Fruit fly (Drosophila melanogaster) whole organism, embryonic: ENCODE measurements around the gene CG13928.

Experiments
- Atf3 ChIP-seq: fragments of 200-800 bp; sonication (Bioruptor generic); optimal IDR thresholded peaks from 3 replicates; lab custom pipeline; 2016; ENCODE audit warnings: missing biosample characterization, missing genetic modification characterization
- Blimp-1 ChIP-seq: fragments of 200-800 bp; sonication (Bioruptor generic); optimal IDR thresholded peaks from 3 replicates; lab custom pipeline; 2018; ENCODE audit warnings: missing biosample characterization, missing genetic modification characterization, mild to moderate bottlenecking, moderate library complexity, missing genetic modification reagents
- CG10543 ChIP-seq: fragments of 200-800 bp; sonication (Bioruptor generic); optimal IDR thresholded peaks from 3 replicates; lab custom pipeline; 2017; ENCODE audit warnings: missing biosample characterization, mild to moderate bottlenecking, missing genetic modification characterization, moderate library complexity
- CG10979 ChIP-seq: fragments of 200-800 bp; sonication (Bioruptor generic); optimal IDR thresholded peaks from 2 replicates; lab custom pipeline; 2018; ENCODE audit warnings: missing biosample characterization, mild to moderate bottlenecking, missing genetic modification characterization, moderate library complexity
- CG13287 ChIP-seq: fragments of 200-800 bp; sonication (Bioruptor generic); IDR thresholded peaks from 2 replicates; pipeline ENCODE4 v1.3.6; 2022; ENCODE audit warnings: missing biosample characterization, missing genetic modification characterization; ENCODE audit not compliant: partially characterized antibody
- CG1647 ChIP-seq: fragments of 200-800 bp; sonication (Bioruptor generic); optimal IDR thresholded peaks from 3 replicates; lab custom pipeline; 2016; ENCODE audit warnings: missing biosample characterization, missing genetic modification characterization
- CG16863 ChIP-seq: fragments of 200-800 bp; sonication (Bioruptor generic); optimal IDR thresholded peaks from 3 replicates; lab custom pipeline; 2016; ENCODE audit warnings: missing biosample characterization, missing genetic modification characterization
- CG2875 ChIP-seq: fragments of 200-800 bp; sonication (Bioruptor generic); optimal IDR thresholded peaks from 2 replicates; lab custom pipeline; 2017; ENCODE audit warnings: missing biosample characterization, mild to moderate bottlenecking, missing genetic modification characterization, missing genetic modification reagents
- CG31224 ChIP-seq: fragments of 200-800 bp; sonication (Bioruptor generic); IDR thresholded peaks from 2 replicates; pipeline ENCODE4 v1.3.6; 2022; ENCODE audit warnings: missing biosample characterization, missing genetic modification characterization
- CG34224 ChIP-seq: fragments of 200-800 bp; sonication (Bioruptor generic); IDR thresholded peaks from 3 replicates; pipeline ENCODE4 v1.3.6; 2022; ENCODE audit warnings: missing biosample characterization, missing genetic modification characterization; ENCODE audit not compliant: partially characterized antibody
- CG43689 ChIP-seq: fragments of 200-800 bp; sonication (Bioruptor generic); IDR thresholded peaks from 2 replicates; pipeline ENCODE4 v1.3.6; 2022; ENCODE audit warnings: missing biosample characterization, missing genetic modification characterization
- CG8359 ChIP-seq: fragments of 200-800 bp; sonication (Bioruptor generic); optimal IDR thresholded peaks from 2 replicates; lab custom pipeline; 2017; ENCODE audit warnings: missing biosample characterization, mild to moderate bottlenecking, missing genetic modification characterization, borderline replicate concordance
- CG9437 ChIP-seq: fragments of 200-800 bp; sonication (Bioruptor generic); optimal IDR thresholded peaks from 2 replicates; lab custom pipeline; 2018; ENCODE audit warnings: missing biosample characterization, mild to moderate bottlenecking, missing genetic modification characterization
- CG9817 ChIP-seq: fragments of 200-800 bp; sonication (Bioruptor generic); optimal IDR thresholded peaks from 2 replicates; lab custom pipeline; 2018; ENCODE audit warnings: missing biosample characterization, mild to moderate bottlenecking, missing genetic modification characterization, moderate library complexity
- CTCF ChIP-seq: fragments of 200-800 bp; sonication (Bioruptor generic); optimal IDR thresholded peaks from 2 replicates; lab custom pipeline; 2017; ENCODE audit warnings: missing biosample characterization, mild to moderate bottlenecking, missing genetic modification characterization, moderate library complexity
- CkIIα-i1 ChIP-seq: fragments of 200-800 bp; sonication (Bioruptor generic); IDR thresholded peaks from 2 replicates; pipeline ENCODE4 v1.3.6; 2022; ENCODE audit warnings: missing biosample characterization, missing genetic modification characterization
- Deaf1 ChIP-seq: fragments of 200-800 bp; optimal IDR thresholded peaks from 3 replicates; lab custom pipeline; 2019; ENCODE audit warnings: missing biosample characterization, mild to moderate bottlenecking, missing genetic modification characterization, moderate library complexity
- Dfd ChIP-seq, 2 experiments: fragments of >200 bp; optimal IDR thresholded peaks; 2 replicates each; lab custom pipeline; 2017; ENCODE audit warnings: missing biosample characterization in 2 of 2, missing genetic modification characterization in 2 of 2
- Dip3 ChIP-seq: fragments of 200-800 bp; sonication (Bioruptor generic); optimal IDR thresholded peaks from 3 replicates; lab custom pipeline; 2016; ENCODE audit warnings: missing biosample characterization, missing genetic modification characterization
- E2f2 ChIP-seq: fragments of 200-800 bp; sonication (Bioruptor generic); IDR thresholded peaks from 2 replicates; pipeline ENCODE4 v1.3.6; 2022; ENCODE audit warnings: missing biosample characterization, missing genetic modification characterization
- Fer3 ChIP-seq: fragments of 200-800 bp; sonication (Bioruptor generic); optimal IDR thresholded peaks from 2 replicates; lab custom pipeline; 2018; ENCODE audit warnings: missing biosample characterization, mild to moderate bottlenecking, missing genetic modification characterization, moderate library complexity
- HLH54F ChIP-seq: fragments of 200-800 bp; sonication (Bioruptor generic); optimal IDR thresholded peaks from 3 replicates; lab custom pipeline; 2016; ENCODE audit warnings: missing biosample characterization, missing genetic modification characterization
- HLHmδ ChIP-seq: fragments of 200-800 bp; sonication (Bioruptor generic); optimal IDR thresholded peaks from 2 replicates; lab custom pipeline; 2018; ENCODE audit warnings: missing biosample characterization, mild to moderate bottlenecking, missing genetic modification characterization, moderate library complexity
- NFAT ChIP-seq: fragments of 200-800 bp; sonication (Bioruptor generic); IDR thresholded peaks from 2 replicates; pipeline ENCODE4 v1.3.6; 2022; ENCODE audit warnings: missing biosample characterization, missing genetic modification characterization
- NK7.1 ChIP-seq: fragments of 200-800 bp; sonication (Bioruptor generic); optimal IDR thresholded peaks from 3 replicates; lab custom pipeline; 2016; ENCODE audit warnings: missing biosample characterization, missing genetic modification characterization
- Scr ChIP-seq: fragments of 200-800 bp; sonication (Bioruptor generic); IDR thresholded peaks from 2 replicates; pipeline ENCODE4 v1.3.6; 2022; ENCODE audit warnings: missing biosample characterization, missing genetic modification characterization; ENCODE audit not compliant: partially characterized antibody
- Sry-δ ChIP-seq: fragments of 200-800 bp; sonication (Bioruptor generic); optimal IDR thresholded peaks from 2 replicates; lab custom pipeline; 2016; ENCODE audit warnings: missing biosample characterization, missing genetic modification characterization
- Trl ChIP-seq, 3 experiments: fragments of >200 bp in 2 of 3; fragments of 200-800 bp in 1 of 3; sonication (Bioruptor generic) in 1 of 3; optimal IDR thresholded peaks; 2 replicates in 1 of 3; 3 replicates in 2 of 3; lab custom pipeline; 2016 to 2017; ENCODE audit warnings: missing biosample characterization in 1 of 3, missing genetic modification characterization in 1 of 3
- bab2 ChIP-seq: fragments of 200-800 bp; sonication (Bioruptor generic); optimal IDR thresholded peaks from 2 replicates; lab custom pipeline; 2016; ENCODE audit warnings: missing biosample characterization, missing genetic modification characterization
- chinmo ChIP-seq: fragments of 200-800 bp; sonication (Bioruptor generic); IDR thresholded peaks from 4 replicates; pipeline ENCODE4 v1.3.6; 2022; ENCODE audit warnings: missing biosample characterization, missing genetic modification characterization; ENCODE audit not compliant: partially characterized antibody
- crol ChIP-seq: fragments of 200-800 bp; sonication (Bioruptor generic); IDR thresholded peaks from 2 replicates; pipeline ENCODE4 v1.3.6; 2022; ENCODE audit warnings: missing biosample characterization, missing genetic modification characterization
- crp ChIP-seq, 2 experiments: fragments of 200-800 bp; sonication (Bioruptor generic); optimal IDR thresholded peaks; 2 replicates in 1 of 2; 3 replicates in 1 of 2; lab custom pipeline; 2017; ENCODE audit warnings: missing biosample characterization in 2 of 2, missing genetic modification characterization in 2 of 2, mild to moderate bottlenecking in 1 of 2, moderate library complexity in 1 of 2
- cwo ChIP-seq: fragments of 200-800 bp; sonication (Bioruptor generic); optimal IDR thresholded peaks from 3 replicates; lab custom pipeline; 2017; ENCODE audit warnings: missing biosample characterization, missing genetic modification characterization, mild to moderate bottlenecking, moderate library complexity, missing genetic modification reagents
- ewg ChIP-seq: fragments of 200-800 bp; sonication (Bioruptor generic); optimal IDR thresholded peaks from 3 replicates; lab custom pipeline; 2017; ENCODE audit warnings: mild to moderate bottlenecking, missing biosample characterization, missing genetic modification reagents, missing genetic modification characterization
- fd3F ChIP-seq: fragments of 200-800 bp; sonication (Bioruptor generic); optimal IDR thresholded peaks from 2 replicates; lab custom pipeline; 2018; ENCODE audit warnings: missing biosample characterization, mild to moderate bottlenecking, missing genetic modification characterization, moderate library complexity
- fru ChIP-seq: fragments of >200 bp; optimal IDR thresholded peaks from 2 replicates; lab custom pipeline; 2017
- grau ChIP-seq: fragments of 200-800 bp; optimal IDR thresholded peaks from 3 replicates; lab custom pipeline; 2019; ENCODE audit warnings: missing biosample characterization, mild to moderate bottlenecking, missing genetic modification characterization, moderate library complexity
- grn ChIP-seq: fragments of 200-800 bp; sonication (Bioruptor generic); optimal IDR thresholded peaks from 3 replicates; lab custom pipeline; 2017; ENCODE audit warnings: missing biosample characterization, missing genetic modification characterization
- luna ChIP-seq: fragments of 200-800 bp; sonication (Bioruptor generic); optimal IDR thresholded peaks from 2 replicates; lab custom pipeline; 2016; ENCODE audit warnings: missing biosample characterization, missing genetic modification characterization
- pan ChIP-seq, 4 experiments: fragments of >200 bp in 3 of 4; fragments of 200-800 bp in 1 of 4; sonication (Bioruptor generic) in 1 of 4; optimal IDR thresholded peaks in 3 of 4; IDR thresholded peaks in 1 of 4; 2 replicates each; pipeline versions ENCODE4 v1.3.6 to Lab custom; 2017 to 2022; ENCODE audit warnings: missing biosample characterization in 2 of 4, missing genetic modification characterization in 2 of 4, mixed read lengths in 1 of 4
- prd ChIP-seq, 3 experiments: fragments of >200 bp in 2 of 3; fragments of 200-800 bp in 1 of 3; sonication (Bioruptor generic) in 1 of 3; optimal IDR thresholded peaks in 2 of 3; IDR thresholded peaks in 1 of 3; 2 replicates in 2 of 3; 3 replicates in 1 of 3; pipeline versions ENCODE4 v1.3.6 to Lab custom; 2017 to 2022; ENCODE audit warnings: missing biosample characterization in 1 of 3, missing genetic modification characterization in 1 of 3
- psq ChIP-seq: fragments of 200-800 bp; sonication (Bioruptor generic); optimal IDR thresholded peaks from 2 replicates; lab custom pipeline; 2017; ENCODE audit warnings: missing biosample characterization, missing genetic modification characterization
- stc ChIP-seq: fragments of 200-800 bp; sonication (Bioruptor generic); IDR thresholded peaks from 2 replicates; pipeline ENCODE4 v1.3.6; 2022; ENCODE audit warnings: missing biosample characterization, missing genetic modification characterization
- tll ChIP-seq, 2 experiments: fragments of 200-800 bp in 1 of 2; fragments of >200 bp in 1 of 2; sonication (Bioruptor generic) in 1 of 2; optimal IDR thresholded peaks; 2 replicates each; lab custom pipeline; 2017 to 2019; ENCODE audit warnings: missing biosample characterization in 2 of 2, missing genetic modification characterization in 2 of 2, mild to moderate bottlenecking in 1 of 2, moderate library complexity in 1 of 2
- z ChIP-seq: fragments of 200-800 bp; sonication (Bioruptor generic); IDR thresholded peaks from 3 replicates; pipeline ENCODE4 v1.3.6; 2022; ENCODE audit warnings: missing biosample characterization, missing genetic modification characterization

Gene CG13928

dm6 chr3L:1629064-1629777 lies 1.0 kb upstream of the CG13928 start, which contains the start of gene GC (continued):
- TF ChIP-seq E2f2 (GFP tag; lab: Robert Waterston, UW): peak; percentile 27; the same call in 1 of the 2 replicates
- TF ChIP-seq Deaf1: peak; percentile 40
- no peak for TF ChIP-seq prd (optimal IDR thresholded peaks at IDR 0.05; lab: Kevin White, UChicago)
- 0 out of 3 replicates have a peak, but pooled peaks have one; percentile 21 for TF ChIP-seq prd (GFP tag; IDR thresholded peaks at IDR 0.05; lab: Robert Waterston, UW)
- TF ChIP-seq fru (lab: Kevin White, UChicago): no peak

dm6 chr3L:1626924-1627323 lies 1.3 kb downstream of the CG13928 start:
- TF ChIP-seq ewg (GFP tag; lab: Kevin White, UChicago) (peak; percentile 89), Trl (optimal IDR thresholded peaks at IDR 0.05; lab: Kevin White, UChicago) (peak; percentile 15 to 38), Trl (GFP tag; optimal IDR thresholded peaks at IDR 0.05; lab: Kevin White, UChicago) (no peak), CG34224 (GFP tag; lab: Robert Waterston, UW) (no peak), fd3F (GFP tag; lab: Kevin White, UChicago) (no peak), pan (optimal IDR thresholded peaks at IDR 0.05; lab: Kevin White, UChicago) (no peak), pan (GFP tag; optimal IDR thresholded peaks at IDR 0.05 in 1 of 2, IDR thresholded peaks at IDR 0.05 in 1 of 2) (no peak), CG10979 (tag; lab: Kevin White, UChicago) (no peak), Deaf1 (peak; percentile 31), CG2875 (GFP tag; lab: Kevin White, UChicago) (no peak), CG8359 (GFP tag; lab: Kevin White, UChicago) (no peak), NFAT (no peak), CG9437 (GFP tag; lab: Kevin White, UChicago) (no peak), cwo (GFP tag; lab: Kevin White, UChicago) (no peak), CG31224 (GFP tag; lab: Robert Waterston, UW) (peak; percentile 48; the same call in 1 of the 2 replicates), tll (GFP tag; optimal IDR thresholded peaks at IDR 0.05; lab: Kevin White, UChicago) (no peak), CG1647 (GFP tag; lab: Kevin White, UChicago) (no peak), HLH54F (GFP tag; lab: Kevin White, UChicago) (no peak), Blimp-1 (no peak), chinmo (0 out of 4 replicates have a peak, but pooled peaks have one; percentile 42), crol (GFP tag; lab: Robert Waterston, UW) (peak; percentile 74), CTCF (GFP tag; lab: Kevin White, UChicago) (no peak), CG9817 (tag; lab: Kevin White, UChicago) (no peak), psq (no peak), NK7.1 (GFP tag; lab: Kevin White, UChicago) (no peak), CG16863 (GFP tag; lab: Kevin White, UChicago) (no peak), bab2 (GFP tag; lab: Kevin White, UChicago) (no peak), CkIIα-i1 (GFP tag; lab: Robert Waterston, UW) (no peak), Atf3 (GFP tag; lab: Kevin White, UChicago) (no peak)
- TF ChIP-seq, all 482 proteins: peak for 6

dm6 chr3L:1618116-1618727 lies 10.0 kb downstream of the CG13928 start, which contains the start of the genes CG13926, ABCB7 and CG33230:
TSS of gene CG13926 (minus strand) at chr3L:1618158.
TSS of gene ABCB7 (plus strand) at chr3L:1618414.
TSS of gene CG33230 (plus strand) at chr3L:1618414.
- TF ChIP-seq Sry-δ (GFP tag; lab: Kevin White, UChicago) (peak; percentile 43), Dfd (GFP tag; optimal IDR thresholded peaks at IDR 0.05; lab: Kevin White, UChicago) (no peak), crp (GFP tag; optimal IDR thresholded peaks at IDR 0.05; lab: Kevin White, UChicago) (peak; percentile 34 to 92), CG9437 (GFP tag; lab: Kevin White, UChicago) (peak; percentile 21), z (GFP tag; lab: Robert Waterston, UW) (no peak), CG13287 (peak; percentile 47; the same call in 1 of the 2 replicates), luna (no peak), CG43689 (GFP tag; lab: Robert Waterston, UW) (no peak), CG10543 (GFP tag; lab: Kevin White, UChicago) (peak; percentile 61), stc (GFP tag; lab: Robert Waterston, UW) (no peak), Dip3 (peak; percentile 1), Scr (GFP tag; lab: Robert Waterston, UW) (peak; percentile 54), grau (tag; lab: Kevin White, UChicago) (peak; percentile 37), grn (no peak), Fer3 (tag; lab: Kevin White, UChicago) (peak; percentile 5), HLHmδ (GFP tag; lab: Kevin White, UChicago) (no peak)
